Fruit fly (Drosophila melanogaster) whole organism, wandering third instar larva: ENCODE measurements around the gene CG17169.

Source experiments
- CG32264 ChIP-seq: fragments of 200-800 bp; sonication (Bioruptor generic); optimal IDR thresholded peaks from 2 replicates; lab custom pipeline; 2016; ENCODE audit warnings: missing biosample characterization, missing genetic modification characterization
- psq ChIP-seq: fragments of 200-800 bp; sonication (Bioruptor generic); optimal IDR thresholded peaks from 3 replicates; lab custom pipeline; 2017; ENCODE audit warnings: missing biosample characterization, mild to moderate bottlenecking, missing genetic modification characterization, moderate library complexity
- tai ChIP-seq: sonication (Bioruptor generic); optimal IDR thresholded peaks from 2 replicates; lab custom pipeline; 2016; ENCODE audit warnings: missing biosample characterization, missing genetic modification characterization

dm6 chrX:23090474-23090873 lies 6.0 kb downstream of the CG17169 start:
- TF ChIP-seq tai (GFP tag; lab: Kevin White, UChicago), result no peak
- no peak for TF ChIP-seq psq
- no peak for TF ChIP-seq CG32264 (GFP tag; lab: Kevin White, UChicago)
